Fruit fly (Drosophila melanogaster) whole organism: ENCODE data around the gene CG6277.

Source experiments
- Dll ChIP-seq: fragments of >200 bp; optimal IDR thresholded peaks from 2 replicates; lab custom pipeline; 2017
- pan ChIP-seq: fragments of >200 bp; optimal IDR thresholded peaks from 2 replicates; lab custom pipeline; 2017
- usp ChIP-seq: fragments of >200 bp; optimal IDR thresholded peaks from 2 replicates; lab custom pipeline; 2017; ENCODE audit warnings: missing biosample characterization, missing genetic modification characterization, mixed read lengths

- TF ChIP-seq Dll (lab: Kevin White, UChicago) (no peak), pan (lab: Kevin White, UChicago) (no peak), usp (GFP tag; lab: Kevin White, UChicago) (no peak)
These were observed 33.1 kb upstream of the CG6277 start for dm6 chr3R:27056152-27056551.
